Worm (Caenorhabditis elegans) whole organism, late embryonic: Measurements from ENCODE around the gene Y53G8B.1.

Experiments used
- F13H6.1 ChIP-seq: sonication (generic microtip); optimal IDR thresholded peaks from 2 replicates; lab custom pipeline; 2016; ENCODE audit warnings: missing genetic modification characterization, missing compliant biosample characterization
- K09A11.1 ChIP-seq: sonication (generic microtip); optimal IDR thresholded peaks from 2 replicates; lab custom pipeline; 2017; ENCODE audit warnings: antibody characterized with exemption, mild to moderate bottlenecking, missing genetic modification characterization, missing compliant biosample characterization; ENCODE audit not compliant: insufficient read depth
- T23F11.4 ChIP-seq: fragments of 200-800 bp; sonication (Bioruptor generic); optimal IDR thresholded peaks from 2 replicates; lab custom pipeline; 2018; ENCODE audit warnings: mild to moderate bottlenecking, missing genetic modification characterization, missing compliant biosample characterization
- ahr-1 ChIP-seq: sonication (generic microtip); optimal IDR thresholded peaks from 2 replicates; lab custom pipeline; 2016; ENCODE audit warnings: missing genetic modification characterization, missing compliant biosample characterization
- ama-1 ChIP-seq: fragments of 150-350 bp; optimal IDR thresholded peaks from 2 replicates; lab custom pipeline; 2014
- ceh-18 ChIP-seq: sonication (generic microtip); optimal IDR thresholded peaks from 2 replicates; lab custom pipeline; 2016; ENCODE audit warnings: missing genetic modification characterization, missing compliant biosample characterization
- ceh-2 ChIP-seq: sonication (generic microtip); optimal IDR thresholded peaks from 2 replicates; lab custom pipeline; 2016; ENCODE audit warnings: missing genotype, missing genetic modification characterization, missing compliant biosample characterization
- ceh-24 ChIP-seq: sonication (generic microtip); optimal IDR thresholded peaks from 2 replicates; lab custom pipeline; 2016; ENCODE audit warnings: mild to moderate bottlenecking, missing genetic modification characterization, missing compliant biosample characterization
- ceh-30 ChIP-seq: fragments of 150-350 bp; optimal IDR thresholded peaks from 2 replicates; lab custom pipeline; 2014; ENCODE audit warnings: missing biosample characterization, missing genetic modification characterization
- ceh-31 ChIP-seq: sonication (generic microtip); optimal IDR thresholded peaks from 2 replicates; lab custom pipeline; 2016; ENCODE audit warnings: missing genetic modification characterization, missing compliant biosample characterization
- ceh-48 ChIP-seq: sonication (generic microtip); optimal IDR thresholded peaks from 2 replicates; lab custom pipeline; 2016; ENCODE audit warnings: missing genetic modification characterization, inconsistent platforms, missing compliant biosample characterization
- dmd-4 ChIP-seq: sonication (generic microtip); optimal IDR thresholded peaks from 2 replicates; lab custom pipeline; 2016; ENCODE audit warnings: borderline replicate concordance, missing genetic modification characterization, missing compliant biosample characterization
- dve-1 ChIP-seq: sonication (generic microtip); optimal IDR thresholded peaks from 2 replicates; lab custom pipeline; 2017; ENCODE audit warnings: antibody characterized with exemption, mild to moderate bottlenecking, missing genetic modification characterization, missing compliant biosample characterization
- elt-2 ChIP-seq: sonication (generic microtip); optimal IDR thresholded peaks from 2 replicates; lab custom pipeline; 2016; ENCODE audit warnings: missing genetic modification reagents, missing genetic modification characterization, missing compliant biosample characterization
- ets-4 ChIP-seq: sonication (generic microtip); optimal IDR thresholded peaks from 2 replicates; lab custom pipeline; 2016; ENCODE audit warnings: missing genetic modification characterization, missing compliant biosample characterization
- fax-1 ChIP-seq: sonication (generic microtip); optimal IDR thresholded peaks from 2 replicates; lab custom pipeline; 2016; ENCODE audit warnings: missing genotype, missing genetic modification characterization, missing compliant biosample characterization
- fkh-10 ChIP-seq: fragments of 150-350 bp; optimal IDR thresholded peaks from 2 replicates; lab custom pipeline; 2014; ENCODE audit warnings: missing biosample characterization, missing genetic modification reagents, missing genetic modification characterization
- fkh-6 ChIP-seq: sonication (generic microtip); optimal IDR thresholded peaks from 2 replicates; lab custom pipeline; 2016; ENCODE audit warnings: missing genetic modification characterization, missing compliant biosample characterization
- hlh-30 ChIP-seq: sonication (generic microtip); optimal IDR thresholded peaks from 2 replicates; lab custom pipeline; 2017; ENCODE audit warnings: antibody characterized with exemption, missing genetic modification characterization, missing compliant biosample characterization; ENCODE audit not compliant: insufficient read depth
- hlh-6 ChIP-seq: sonication (generic microtip); optimal IDR thresholded peaks from 2 replicates; lab custom pipeline; 2016; ENCODE audit warnings: missing genotype, missing genetic modification characterization, missing compliant biosample characterization
- mec-3 ChIP-seq: sonication (generic microtip); optimal IDR thresholded peaks from 2 replicates; lab custom pipeline; 2016; ENCODE audit warnings: borderline replicate concordance, missing genetic modification characterization, missing compliant biosample characterization
- nfya-1 ChIP-seq: sonication (generic microtip); optimal IDR thresholded peaks from 2 replicates; lab custom pipeline; 2017; ENCODE audit warnings: missing genetic modification characterization, mild to moderate bottlenecking, missing compliant biosample characterization, antibody characterized with exemption, moderate library complexity
- nhr-11 ChIP-seq: fragments of 150-350 bp; optimal IDR thresholded peaks from 2 replicates; lab custom pipeline; 2014; ENCODE audit warnings: missing biosample characterization, missing genetic modification characterization
- nhr-232 ChIP-seq: sonication (generic microtip); optimal IDR thresholded peaks from 2 replicates; lab custom pipeline; 2016; ENCODE audit warnings: missing genetic modification characterization, missing compliant biosample characterization
- odd-2 ChIP-seq: sonication (generic microtip); optimal IDR thresholded peaks from 2 replicates; lab custom pipeline; 2017; ENCODE audit warnings: antibody characterized with exemption, mild to moderate bottlenecking, missing genetic modification characterization, missing compliant biosample characterization
- pat-9 ChIP-seq: fragments of 200-800 bp; sonication (Bioruptor generic); optimal IDR thresholded peaks from 2 replicates; lab custom pipeline; 2018; ENCODE audit warnings: mild to moderate bottlenecking, missing genetic modification characterization, moderate library complexity, missing compliant biosample characterization
- pax-1 ChIP-seq: fragments of 150-350 bp; optimal IDR thresholded peaks from 2 replicates; lab custom pipeline; 2014; ENCODE audit warnings: missing biosample characterization, missing genetic modification characterization
- pha-2 ChIP-seq: sonication (generic microtip); optimal IDR thresholded peaks from 2 replicates; lab custom pipeline; 2017; ENCODE audit warnings: mild to moderate bottlenecking, missing genetic modification characterization, missing compliant biosample characterization
- pqm-1 ChIP-seq: sonication (generic microtip); optimal IDR thresholded peaks from 2 replicates; lab custom pipeline; 2016; ENCODE audit warnings: missing genetic modification characterization, missing compliant biosample characterization
- ref-2 ChIP-seq: sonication (generic microtip); optimal IDR thresholded peaks from 2 replicates; lab custom pipeline; 2016; ENCODE audit warnings: missing genetic modification characterization, missing compliant biosample characterization
- sdc-2 ChIP-seq: sonication (generic microtip); optimal IDR thresholded peaks from 2 replicates; lab custom pipeline; 2016; ENCODE audit warnings: missing genotype, missing genetic modification characterization, missing compliant biosample characterization
- tbx-2 ChIP-seq: sonication (generic microtip); optimal IDR thresholded peaks from 2 replicates; lab custom pipeline; 2016; ENCODE audit warnings: missing genetic modification characterization, missing compliant biosample characterization
- ttx-3 ChIP-seq: sonication (generic microtip); optimal IDR thresholded peaks from 2 replicates; lab custom pipeline; 2016; ENCODE audit warnings: missing genetic modification reagents, missing genetic modification characterization, missing compliant biosample characterization
- unc-3 ChIP-seq, 2 experiments: fragments of 200-800 bp in 1 of 2; sonication (Bioruptor generic) in 1 of 2; sonication (generic microtip) in 1 of 2; conservative IDR thresholded peaks in 1 of 2; optimal IDR thresholded peaks in 1 of 2; 2 replicates each; pipeline versions ENCODE4 v1.3.6 to Lab custom; 2016 to 2022; ENCODE audit warnings: missing compliant biosample characterization in 2 of 2, missing genetic modification characterization in 2 of 2, missing genetic modification reagents in 1 of 2
- unc-42 ChIP-seq: sonication (generic microtip); optimal IDR thresholded peaks from 2 replicates; lab custom pipeline; 2016; ENCODE audit warnings: missing genotype, missing genetic modification characterization, missing compliant biosample characterization
- zip-5 ChIP-seq: sonication (generic microtip); optimal IDR thresholded peaks from 2 replicates; lab custom pipeline; 2016; ENCODE audit warnings: missing genetic modification characterization, missing compliant biosample characterization
- ztf-16 ChIP-seq: sonication (generic microtip); optimal IDR thresholded peaks from 2 replicates; lab custom pipeline; 2017; ENCODE audit warnings: missing genetic modification characterization, missing compliant biosample characterization

The Y53G8B.1 gene

ce11 chrIII:3116969-3117368 is 12.1 kb upstream of the Y53G8B.1 start:
- TF ChIP-seq elt-2, result peak; percentile 63
- no peak for TF ChIP-seq ceh-24
- TF ChIP-seq zip-5, result no peak
- TF ChIP-seq ceh-48 (tag; lab: Kevin White, UChicago), result no peak
- no peak for TF ChIP-seq K09A11.1 (tag; lab: Kevin White, UChicago)
- TF ChIP-seq sdc-2 (tag; lab: Kevin White, UChicago), result no peak
- no peak for TF ChIP-seq pax-1 (tag; lab: Kevin White, UChicago)

DNA sequence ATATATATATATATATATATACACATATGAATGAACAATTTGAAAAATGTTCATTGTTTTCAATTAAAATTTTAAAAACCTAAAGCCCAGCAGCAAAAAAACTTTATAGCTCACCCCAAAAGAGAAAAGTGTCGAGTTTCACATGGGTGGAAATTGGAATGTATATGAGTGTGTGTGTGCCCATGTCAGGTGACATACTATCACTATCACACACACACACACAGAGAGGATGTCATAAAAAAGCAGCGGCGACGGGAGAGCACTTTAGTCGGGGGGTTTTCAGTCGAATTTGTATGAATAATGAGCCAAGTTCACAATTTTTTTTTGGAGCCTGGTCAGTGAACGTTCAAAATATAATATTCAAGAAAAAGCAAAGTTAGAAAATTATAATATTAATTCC is 9.1 kb upstream of the Y53G8B.1 start:
- TF ChIP-seq elt-2 (no peak), hlh-6 (tag; lab: Kevin White, UChicago) (no peak), fkh-10 (no peak), ahr-1 (tag; lab: Kevin White, UChicago) (no peak), T23F11.4 (no peak)

- TF ChIP-seq hlh-30 (tag; lab: Kevin White, UChicago), result no peak
- no peak for TF ChIP-seq K09A11.1 (tag; lab: Kevin White, UChicago)
- no peak for TF ChIP-seq odd-2 (tag; lab: Kevin White, UChicago)
- peak; percentile 72 for TF ChIP-seq nfya-1
- TF ChIP-seq, all 69 proteins: peak for 1
These were observed 4.8 kb upstream of the Y53G8B.1 start for ce11 chrIII:3124209-3124786.

DNA sequence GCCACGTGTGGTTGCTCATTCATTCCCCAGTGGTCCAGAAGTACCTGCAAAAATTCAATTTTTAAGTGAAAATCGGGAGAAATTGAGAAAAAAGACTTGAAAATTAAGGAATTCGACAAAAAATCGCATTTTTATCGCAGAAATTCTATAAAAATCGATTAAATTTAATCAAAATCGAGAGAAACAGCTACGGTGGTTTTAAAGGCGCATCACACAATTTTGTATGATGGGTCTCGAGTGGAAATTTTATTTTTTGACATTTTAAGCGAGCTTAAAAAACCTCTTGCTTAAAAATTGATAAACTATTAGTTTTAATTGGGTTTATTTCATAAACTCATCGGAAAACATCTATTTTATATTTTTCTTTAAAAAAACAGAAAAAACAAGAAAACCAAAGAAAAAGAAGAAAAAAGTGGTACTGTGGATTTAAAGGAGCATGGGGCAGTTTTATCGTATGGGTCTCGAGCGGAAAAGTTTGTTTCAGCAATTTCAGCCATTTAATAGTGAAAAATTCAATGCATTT is 1.9 kb upstream of the Y53G8B.1 start, which contains the start of gene nipa-1:
nipa-1 (minus strand) TSS at position 51 of the 523 bp plus-strand sequence.
- TF ChIP-seq pha-2 (no peak), ref-2 (tag; lab: Kevin White, UChicago) (no peak), sdc-2 (tag; lab: Kevin White, UChicago) (no peak), mec-3 (tag; lab: Kevin White, UChicago) (no peak), ama-1 (lab: Kevin White, UChicago) (no peak), ceh-30 (tag; lab: Kevin White, UChicago) (no peak), F13H6.1 (no peak), nhr-11 (tag; lab: Kevin White, UChicago) (no peak), ceh-18 (tag; lab: Kevin White, UChicago) (no peak)

DNA sequence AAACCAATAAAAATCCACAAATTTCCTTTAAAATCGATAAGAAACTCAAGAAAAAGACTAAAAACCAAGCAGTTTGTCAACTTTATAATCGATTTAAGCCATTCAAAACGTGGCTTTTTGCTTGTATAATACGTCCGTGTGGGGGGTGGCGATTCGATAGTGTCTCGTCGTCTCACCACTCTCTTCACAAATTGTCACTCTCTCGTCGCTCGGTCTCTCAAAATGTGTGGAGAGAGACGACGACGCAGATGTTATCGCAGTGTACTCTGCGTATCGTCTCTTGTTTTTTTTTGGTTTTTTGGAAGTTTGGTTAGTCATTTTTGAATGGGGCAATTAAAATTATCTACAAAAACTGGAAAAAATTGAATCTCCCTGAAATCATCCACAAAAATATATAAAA is 1.5 kb upstream of the Y53G8B.1 start:
- TF ChIP-seq hlh-6 (tag; lab: Kevin White, UChicago) (no peak), ttx-3 (no peak), nhr-232 (tag; lab: Kevin White, UChicago) (no peak), tbx-2 (tag; lab: Kevin White, UChicago) (peak; percentile 2), T23F11.4 (no peak), ets-4 (tag; lab: Kevin White, UChicago) (no peak), dve-1 (no peak), nfya-1 (peak; percentile 14), odd-2 (tag; lab: Kevin White, UChicago) (no peak), dmd-4 (tag; lab: Kevin White, UChicago) (no peak), ceh-24 (no peak)

- TF ChIP-seq nhr-232 (tag; lab: Kevin White, UChicago) (no peak), ceh-2 (tag; lab: Kevin White, UChicago) (no peak), ceh-31 (peak; percentile 48), ztf-16 (no peak), ceh-18 (tag; lab: Kevin White, UChicago) (no peak), unc-3 (GFP tag; conservative IDR thresholded peaks at IDR 0.05; lab: Robert Waterston, UW) (no peak), unc-3 (tag; optimal IDR thresholded peaks at IDR 0.05; lab: Kevin White, UChicago) (no peak), pat-9 (tag; lab: Kevin White, UChicago) (no peak), fkh-6 (no peak), fax-1 (tag; lab: Kevin White, UChicago) (no peak), unc-42 (tag; lab: Kevin White, UChicago) (peak; percentile 93), pqm-1 (tag; lab: Kevin White, UChicago) (no peak)
These were observed 7.4 kb downstream of the Y53G8B.1 start for ce11 chrIII:3136325-3137001.
